Worm (Caenorhabditis elegans) whole organism, late embryonic: Measurements from ENCODE around the gene R01H2.8.

ENCODE experiments used
- C38D4.7 ChIP-seq: fragments of 200-800 bp; sonication (Bioruptor generic); optimal IDR thresholded peaks from 2 replicates; lab custom pipeline; 2018; ENCODE audit warnings: mild to moderate bottlenecking, missing genetic modification characterization, moderate library complexity, missing compliant biosample characterization
- F13H6.1 ChIP-seq: sonication (generic microtip); optimal IDR thresholded peaks from 2 replicates; lab custom pipeline; 2016; ENCODE audit warnings: missing genetic modification characterization, missing compliant biosample characterization
- K02D7.2 ChIP-seq: sonication (generic microtip); optimal IDR thresholded peaks from 2 replicates; lab custom pipeline; 2017; ENCODE audit warnings: mild to moderate bottlenecking, missing genetic modification characterization, missing compliant biosample characterization
- T23F11.4 ChIP-seq: fragments of 200-800 bp; sonication (Bioruptor generic); optimal IDR thresholded peaks from 2 replicates; lab custom pipeline; 2018; ENCODE audit warnings: mild to moderate bottlenecking, missing genetic modification characterization, missing compliant biosample characterization
- Y22D7AL.16 ChIP-seq: sonication (generic microtip); optimal IDR thresholded peaks from 2 replicates; lab custom pipeline; 2016; ENCODE audit warnings: missing genetic modification characterization, missing compliant biosample characterization
- ahr-1 ChIP-seq: sonication (generic microtip); optimal IDR thresholded peaks from 2 replicates; lab custom pipeline; 2016; ENCODE audit warnings: missing genetic modification characterization, missing compliant biosample characterization
- ceh-14 ChIP-seq: sonication (generic microtip); optimal IDR thresholded peaks from 2 replicates; lab custom pipeline; 2016; ENCODE audit warnings: missing genotype, missing genetic modification characterization, missing compliant biosample characterization
- ceh-19 ChIP-seq: fragments of 200-800 bp; sonication (Bioruptor generic); optimal IDR thresholded peaks from 2 replicates; lab custom pipeline; 2018; ENCODE audit warnings: mild to moderate bottlenecking, missing genetic modification characterization, missing compliant biosample characterization
- ceh-2 ChIP-seq: sonication (generic microtip); optimal IDR thresholded peaks from 2 replicates; lab custom pipeline; 2016; ENCODE audit warnings: missing genotype, missing genetic modification characterization, missing compliant biosample characterization
- ceh-22 ChIP-seq: sonication (generic microtip); optimal IDR thresholded peaks from 2 replicates; lab custom pipeline; 2017; ENCODE audit warnings: missing biosample characterization, missing genetic modification characterization
- ceh-30 ChIP-seq: fragments of 150-350 bp; optimal IDR thresholded peaks from 2 replicates; lab custom pipeline; 2014; ENCODE audit warnings: missing biosample characterization, missing genetic modification characterization
- ceh-34 ChIP-seq: sonication (generic microtip); optimal IDR thresholded peaks from 2 replicates; lab custom pipeline; 2016; ENCODE audit warnings: mild to moderate bottlenecking, missing genetic modification characterization, missing compliant biosample characterization
- ceh-45 ChIP-seq: fragments of 200-800 bp; sonication (Bioruptor generic); IDR thresholded peaks from 2 replicates; pipeline ENCODE4 v1.3.6; 2022; ENCODE audit warnings: missing genetic modification reagents, missing genetic modification characterization, missing compliant biosample characterization
- ceh-48 ChIP-seq: sonication (generic microtip); optimal IDR thresholded peaks from 2 replicates; lab custom pipeline; 2016; ENCODE audit warnings: missing genetic modification characterization, inconsistent platforms, missing compliant biosample characterization
- ceh-6 ChIP-seq: fragments of 200-800 bp; sonication (Bioruptor generic); optimal IDR thresholded peaks from 2 replicates; lab custom pipeline; 2018; ENCODE audit warnings: mild to moderate bottlenecking, missing genetic modification characterization, missing compliant biosample characterization
- ceh-9 ChIP-seq: sonication (generic microtip); optimal IDR thresholded peaks from 2 replicates; lab custom pipeline; 2016; ENCODE audit warnings: mild to moderate bottlenecking, missing genetic modification characterization, inconsistent platforms, missing compliant biosample characterization
- dmd-4 ChIP-seq: sonication (generic microtip); optimal IDR thresholded peaks from 2 replicates; lab custom pipeline; 2016; ENCODE audit warnings: borderline replicate concordance, missing genetic modification characterization, missing compliant biosample characterization
- elt-2 ChIP-seq: sonication (generic microtip); optimal IDR thresholded peaks from 2 replicates; lab custom pipeline; 2016; ENCODE audit warnings: missing genetic modification reagents, missing genetic modification characterization, missing compliant biosample characterization
- elt-4 ChIP-seq: sonication (generic microtip); optimal IDR thresholded peaks from 2 replicates; lab custom pipeline; 2016; ENCODE audit warnings: missing genetic modification characterization, missing compliant biosample characterization
- ets-4 ChIP-seq: sonication (generic microtip); optimal IDR thresholded peaks from 2 replicates; lab custom pipeline; 2016; ENCODE audit warnings: missing genetic modification characterization, missing compliant biosample characterization
- eyg-1 ChIP-seq: sonication (generic microtip); optimal IDR thresholded peaks from 2 replicates; lab custom pipeline; 2016; ENCODE audit warnings: missing genotype, missing genetic modification characterization, missing compliant biosample characterization
- fkh-10 ChIP-seq: fragments of 150-350 bp; optimal IDR thresholded peaks from 2 replicates; lab custom pipeline; 2014; ENCODE audit warnings: missing biosample characterization, missing genetic modification reagents, missing genetic modification characterization
- fkh-6 ChIP-seq: sonication (generic microtip); optimal IDR thresholded peaks from 2 replicates; lab custom pipeline; 2016; ENCODE audit warnings: missing genetic modification characterization, missing compliant biosample characterization
- gmeb-2 ChIP-seq: sonication (generic microtip); optimal IDR thresholded peaks from 2 replicates; lab custom pipeline; 2016; ENCODE audit warnings: missing genetic modification characterization, inconsistent platforms, missing compliant biosample characterization
- hlh-13 ChIP-seq: fragments of 200-800 bp; sonication (Bioruptor generic); optimal IDR thresholded peaks from 2 replicates; lab custom pipeline; 2018; ENCODE audit warnings: mild to moderate bottlenecking, missing genetic modification characterization, missing compliant biosample characterization
- hlh-15 ChIP-seq: sonication (generic microtip); optimal IDR thresholded peaks from 2 replicates; lab custom pipeline; 2016; ENCODE audit warnings: missing genetic modification characterization, missing compliant biosample characterization
- hlh-8 ChIP-seq: sonication (generic microtip); optimal IDR thresholded peaks from 2 replicates; lab custom pipeline; 2016; ENCODE audit warnings: missing genotype, missing genetic modification characterization, missing compliant biosample characterization
- lin-11 ChIP-seq: fragments of 200-800 bp; sonication (Bioruptor generic); optimal IDR thresholded peaks from 2 replicates; lab custom pipeline; 2018; ENCODE audit warnings: mild to moderate bottlenecking, missing genetic modification characterization, missing compliant biosample characterization
- madf-2 ChIP-seq: sonication (generic microtip); optimal IDR thresholded peaks from 2 replicates; lab custom pipeline; 2017; ENCODE audit warnings: missing genetic modification characterization, missing compliant biosample characterization
- odd-2 ChIP-seq: sonication (generic microtip); optimal IDR thresholded peaks from 2 replicates; lab custom pipeline; 2017; ENCODE audit warnings: antibody characterized with exemption, mild to moderate bottlenecking, missing genetic modification characterization, missing compliant biosample characterization
- pag-3 ChIP-seq: sonication (generic microtip); optimal IDR thresholded peaks from 2 replicates; lab custom pipeline; 2016; ENCODE audit warnings: missing compliant biosample characterization, missing genetic modification characterization, borderline replicate concordance
- pat-9 ChIP-seq: fragments of 200-800 bp; sonication (Bioruptor generic); optimal IDR thresholded peaks from 2 replicates; lab custom pipeline; 2018; ENCODE audit warnings: mild to moderate bottlenecking, missing genetic modification characterization, moderate library complexity, missing compliant biosample characterization
- ref-2 ChIP-seq: sonication (generic microtip); optimal IDR thresholded peaks from 2 replicates; lab custom pipeline; 2016; ENCODE audit warnings: missing genetic modification characterization, missing compliant biosample characterization
- sdc-2 ChIP-seq: sonication (generic microtip); optimal IDR thresholded peaks from 2 replicates; lab custom pipeline; 2016; ENCODE audit warnings: missing genotype, missing genetic modification characterization, missing compliant biosample characterization
- sox-2 ChIP-seq: fragments of 200-800 bp; sonication (Bioruptor generic); IDR thresholded peaks from 2 replicates; pipeline ENCODE4 v1.3.6; 2022; ENCODE audit warnings: missing genetic modification reagents, missing genetic modification characterization, missing compliant biosample characterization
- sox-4 ChIP-seq: sonication (generic microtip); optimal IDR thresholded peaks from 2 replicates; lab custom pipeline; 2017; ENCODE audit warnings: mild to moderate bottlenecking, missing genetic modification characterization, inconsistent platforms, missing compliant biosample characterization
- syd-9 ChIP-seq: sonication (generic microtip); optimal IDR thresholded peaks from 2 replicates; lab custom pipeline; 2016; ENCODE audit warnings: mild to moderate bottlenecking, missing genetic modification characterization, moderate library complexity, missing compliant biosample characterization
- tbx-7 ChIP-seq: sonication (generic microtip); optimal IDR thresholded peaks from 2 replicates; lab custom pipeline; 2016; ENCODE audit warnings: missing genotype, missing genetic modification characterization, missing compliant biosample characterization
- ttx-3 ChIP-seq: sonication (generic microtip); optimal IDR thresholded peaks from 2 replicates; lab custom pipeline; 2016; ENCODE audit warnings: missing genetic modification reagents, missing genetic modification characterization, missing compliant biosample characterization
- unc-3 ChIP-seq, 2 experiments: fragments of 200-800 bp in 1 of 2; sonication (Bioruptor generic) in 1 of 2; sonication (generic microtip) in 1 of 2; conservative IDR thresholded peaks in 1 of 2; optimal IDR thresholded peaks in 1 of 2; 2 replicates each; pipeline versions ENCODE4 v1.3.6 to Lab custom; 2016 to 2022; ENCODE audit warnings: missing compliant biosample characterization in 2 of 2, missing genetic modification characterization in 2 of 2, missing genetic modification reagents in 1 of 2
- unc-86 ChIP-seq: sonication (generic microtip); optimal IDR thresholded peaks from 2 replicates; lab custom pipeline; 2016; ENCODE audit warnings: missing genetic modification characterization, missing compliant biosample characterization

R01H2.8 gene

ce11 chrIII:7045643-7046042, 23.2 kb upstream of the R01H2.8 start, which contains the start of gene R01H2.7:
TSS of gene R01H2.7 (minus strand) at chrIII:7045743.
- no peak for TF ChIP-seq syd-9 (tag; lab: Kevin White, UChicago)
- no peak for TF ChIP-seq eyg-1
- no peak for TF ChIP-seq ceh-45 (GFP tag; lab: Robert Waterston, UW)
- no peak for TF ChIP-seq ttx-3 (tag; lab: Kevin White, UChicago)
- no peak for TF ChIP-seq fkh-6 (tag; lab: Kevin White, UChicago)
- no peak for TF ChIP-seq F13H6.1
- TF ChIP-seq hlh-13 = no peak
- TF ChIP-seq ceh-22 (tag; lab: Kevin White, UChicago) = no peak

ce11 chrIII:7056241-7056640, 12.6 kb upstream of the R01H2.8 start, which contains the start of gene R01H2.2:
TSS of gene R01H2.2 (plus strand) at chrIII:7056541.
- no peak for TF ChIP-seq unc-86 (tag; lab: Kevin White, UChicago)
- no peak for TF ChIP-seq pat-9 (tag; lab: Kevin White, UChicago)
- TF ChIP-seq sdc-2 = no peak
- TF ChIP-seq K02D7.2 = no peak
- TF ChIP-seq ttx-3 (tag; lab: Kevin White, UChicago) = no peak
- TF ChIP-seq sox-2 (GFP tag; lab: Robert Waterston, UW) = no peak
- no peak for TF ChIP-seq madf-2 (tag; lab: Kevin White, UChicago)
- no peak for TF ChIP-seq lin-11
- no peak for TF ChIP-seq ceh-48
- TF ChIP-seq gmeb-2 (tag; lab: Kevin White, UChicago) = no peak
- no peak for TF ChIP-seq sox-4 (tag; lab: Kevin White, UChicago)
- TF ChIP-seq ceh-34 (tag; lab: Kevin White, UChicago) = no peak
- TF ChIP-seq ceh-6 (GFP tag; lab: Kevin White, UChicago) = no peak
- TF ChIP-seq ceh-9 (tag; lab: Kevin White, UChicago) = no peak
- TF ChIP-seq hlh-8 = no peak
- no peak for TF ChIP-seq tbx-7 (tag; lab: Kevin White, UChicago)
- TF ChIP-seq ceh-30 (tag; lab: Kevin White, UChicago) = no peak
- no peak for TF ChIP-seq dmd-4 (tag; lab: Kevin White, UChicago)

DNA sequence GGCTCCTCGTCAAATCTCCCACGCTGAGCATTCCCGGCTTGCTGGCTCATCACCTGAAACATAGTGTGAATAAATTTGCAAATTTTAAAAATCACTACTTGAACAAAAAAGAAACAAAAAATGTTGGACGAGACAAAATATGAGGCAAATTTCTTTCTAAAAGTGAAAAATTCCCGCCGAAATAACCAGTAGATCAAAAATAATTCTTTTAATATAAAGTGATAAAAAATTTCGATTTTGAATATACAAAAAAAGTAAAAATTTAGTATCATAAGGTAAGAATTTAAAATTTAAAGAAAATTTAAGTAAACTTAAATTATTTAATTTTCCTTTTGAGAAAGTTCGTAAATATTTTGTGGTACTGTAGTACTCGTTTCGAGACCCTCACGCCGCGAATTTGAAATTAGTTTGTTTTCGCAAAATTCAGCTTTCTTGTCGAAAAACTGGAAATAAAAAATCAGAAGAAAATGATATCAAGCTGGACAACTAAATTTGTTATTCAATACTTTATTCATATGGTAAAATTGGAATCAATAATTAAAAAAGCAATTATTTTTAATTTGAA, 8.2 kb upstream of the R01H2.8 start, which contains the start of gene egg-2:
egg-2 (minus strand) TSS at position 53 of the 565 bp plus-strand sequence.
- no peak for TF ChIP-seq ceh-14 (tag; lab: Kevin White, UChicago)
- no peak for TF ChIP-seq ttx-3 (tag; lab: Kevin White, UChicago)
- no peak for TF ChIP-seq fkh-10 (GFP tag; lab: Kevin White, UChicago)
- TF ChIP-seq ceh-30 (tag; lab: Kevin White, UChicago) = no peak
- no peak for TF ChIP-seq pat-9 (tag; lab: Kevin White, UChicago)
- TF ChIP-seq K02D7.2 = no peak
- no peak for TF ChIP-seq ceh-9 (tag; lab: Kevin White, UChicago)
- no peak for TF ChIP-seq pag-3 (tag; lab: Kevin White, UChicago)
- TF ChIP-seq Y22D7AL.16 (tag; lab: Kevin White, UChicago) = no peak
- no peak for TF ChIP-seq ceh-19 (GFP tag; lab: Kevin White, UChicago)

DNA sequence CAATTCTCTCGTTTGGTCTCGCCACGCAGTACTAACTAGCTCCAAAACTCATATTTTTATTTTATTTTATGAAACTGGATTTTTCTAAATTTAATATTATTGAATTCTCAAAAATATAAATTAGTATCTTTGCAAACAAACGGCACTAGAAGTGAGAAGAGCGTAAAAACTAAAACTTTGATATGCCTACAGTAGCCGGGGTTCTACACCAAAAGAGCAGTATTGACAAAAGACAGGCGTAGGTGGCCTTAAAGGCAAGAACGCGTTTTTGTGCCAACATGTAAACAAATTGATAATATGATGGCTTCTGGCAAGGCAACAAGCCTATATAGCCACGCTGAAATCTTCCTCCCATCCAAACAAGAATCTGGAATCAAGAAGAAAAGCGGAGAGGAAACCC, 6.3 kb upstream of the R01H2.8 start, which contains the start of gene R01H2.1:
R01H2.1 (plus strand) TSS at position 301 of the 400 bp plus-strand sequence.
- TF ChIP-seq ceh-14 (tag; lab: Kevin White, UChicago) = no peak
- TF ChIP-seq sox-2 (GFP tag; lab: Robert Waterston, UW) = no peak
- no peak for TF ChIP-seq ceh-2 (tag; lab: Kevin White, UChicago)
- TF ChIP-seq unc-3 (GFP tag; conservative IDR thresholded peaks at IDR 0.05; lab: Robert Waterston, UW) = no peak
- TF ChIP-seq unc-3 (tag; optimal IDR thresholded peaks at IDR 0.05; lab: Kevin White, UChicago) = no peak
- no peak for TF ChIP-seq unc-86 (tag; lab: Kevin White, UChicago)
- no peak for TF ChIP-seq ets-4 (tag; lab: Kevin White, UChicago)
- no peak for TF ChIP-seq ceh-22 (tag; lab: Kevin White, UChicago)
- no peak for TF ChIP-seq odd-2 (tag; lab: Kevin White, UChicago)
- no peak for TF ChIP-seq elt-4
- TF ChIP-seq T23F11.4 (GFP tag; lab: Kevin White, UChicago) = no peak
- no peak for TF ChIP-seq sdc-2
- no peak for TF ChIP-seq hlh-15
- TF ChIP-seq C38D4.7 (GFP tag; lab: Kevin White, UChicago) = no peak
- no peak for TF ChIP-seq ref-2 (tag; lab: Kevin White, UChicago)
- no peak for TF ChIP-seq dmd-4 (tag; lab: Kevin White, UChicago)
- no peak for TF ChIP-seq ahr-1
- TF ChIP-seq elt-2 = no peak
